Fruit fly (Drosophila melanogaster) S2 (cell line): ENCODE data around the gene Cad96Ca.

Source experiments
- CG8478 ChIP-seq: fragments of >200 bp; optimal IDR thresholded peaks from 2 replicates; lab custom pipeline; 2018
- CTCF ChIP-seq, 2 experiments: fragments of >200 bp; optimal IDR thresholded peaks; 2 replicates each; lab custom pipeline; 2018

The Cad96Ca gene

DNA sequence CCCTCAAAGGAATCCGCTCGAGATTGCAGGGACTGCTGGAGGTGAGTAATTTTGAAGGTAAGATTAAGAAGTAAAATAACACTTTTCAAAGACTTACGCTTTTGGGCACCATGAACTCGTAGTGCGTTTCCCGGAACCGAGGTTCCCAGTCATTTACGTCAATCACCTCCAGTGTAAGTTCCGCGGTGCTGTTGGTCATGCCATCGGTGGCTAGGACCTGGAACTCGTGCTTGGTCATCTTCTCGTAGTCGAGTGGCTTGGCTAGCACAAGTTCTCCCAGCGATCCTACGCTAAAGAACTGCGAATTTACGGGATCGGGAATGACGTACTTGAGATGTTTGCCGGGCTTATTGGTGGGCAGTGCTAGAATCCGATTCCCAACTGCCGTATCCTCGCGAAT, 17.4 kb upstream of the Cad96Ca start:
- no peak for TF ChIP-seq CG8478 (lab: Kevin White, UChicago)
- no peak for TF ChIP-seq CTCF (optimal IDR thresholded peaks at IDR 0.05; lab: Kevin White, UChicago)

DNA sequence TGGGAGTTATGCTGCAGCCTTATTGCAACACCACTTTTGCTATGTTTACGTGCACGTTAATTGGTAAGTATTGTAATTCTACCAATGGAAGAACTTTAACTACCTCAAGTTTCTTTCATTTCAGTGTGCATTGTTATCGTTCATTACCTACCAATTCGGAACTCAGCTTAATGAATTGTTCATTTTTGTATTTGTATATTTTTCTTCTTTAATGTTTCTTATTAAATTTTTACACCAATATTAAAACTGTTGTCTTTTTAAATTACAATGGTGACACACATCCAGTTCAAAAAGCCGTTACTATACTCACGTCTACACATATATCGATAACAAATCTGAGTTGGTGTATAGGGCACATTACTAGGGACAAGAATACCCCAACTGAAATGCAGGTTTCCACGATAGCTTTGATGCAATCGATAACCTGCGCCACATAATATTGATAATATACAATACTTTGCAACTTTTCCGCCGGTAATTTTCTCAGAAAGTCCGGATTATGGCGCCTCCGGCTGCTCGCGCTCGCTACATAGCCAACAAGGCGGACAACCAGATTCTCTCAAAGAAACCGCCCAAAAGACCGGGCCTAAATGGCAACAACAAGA, 13.2 kb upstream of the Cad96Ca start, which contains the start of gene Alg9:
TSS of gene Alg9 (plus strand) at position 387 of the 605 bp plus-strand sequence.
- TF ChIP-seq CG8478 (lab: Kevin White, UChicago) (no peak), CTCF (optimal IDR thresholded peaks at IDR 0.05; lab: Kevin White, UChicago) (peak in 1 of 2 experiments; percentile 2)

dm6 chr3R:25219018-25219417, 10.9 kb upstream of the Cad96Ca start, which contains the start of gene CG31103:
Gene CG31103, plus strand, starts transcription at chr3R:25219318.
- TF ChIP-seq CG8478 (lab: Kevin White, UChicago) (no peak), CTCF (optimal IDR thresholded peaks at IDR 0.05; lab: Kevin White, UChicago) (no peak)

- TF ChIP-seq CG8478 (lab: Kevin White, UChicago) (no peak), CTCF (optimal IDR thresholded peaks at IDR 0.05; lab: Kevin White, UChicago) (no peak)
These were observed 7.9 kb upstream of the Cad96Ca start, which contains the start of gene CG31106 for dm6 chr3R:25215997-25216396. Gene CG31106, plus strand, starts transcription at chr3R:25216297.

dm6 chr3R:25215123-25215522, 7.0 kb upstream of the Cad96Ca start, which contains the start of gene Saysd1:
Gene Saysd1, minus strand, starts transcription at chr3R:25215188.
- TF ChIP-seq CG8478 (lab: Kevin White, UChicago) (no peak), CTCF (optimal IDR thresholded peaks at IDR 0.05; lab: Kevin White, UChicago) (no peak)

dm6 chr3R:25209207-25209606, 1.1 kb upstream of the Cad96Ca start:
- TF ChIP-seq CG8478 (lab: Kevin White, UChicago) (no peak), CTCF (optimal IDR thresholded peaks at IDR 0.05; lab: Kevin White, UChicago) (no peak)

dm6 chr3R:25208767-25209075, 638 bp upstream of the Cad96Ca start:
- no peak for TF ChIP-seq CTCF (optimal IDR thresholded peaks at IDR 0.05; lab: Kevin White, UChicago)
- no peak for TF ChIP-seq CG8478 (lab: Kevin White, UChicago)

- TF ChIP-seq CG8478 (lab: Kevin White, UChicago) (no peak), CTCF (optimal IDR thresholded peaks at IDR 0.05; lab: Kevin White, UChicago) (no peak)
These were observed 579 bp downstream of the Cad96Ca start for dm6 chr3R:25207405-25208003.

- no peak for TF ChIP-seq CTCF (optimal IDR thresholded peaks at IDR 0.05; lab: Kevin White, UChicago)
These were observed 2.6 kb downstream of the Cad96Ca start for dm6 chr3R:25205413-25205977.

DNA sequence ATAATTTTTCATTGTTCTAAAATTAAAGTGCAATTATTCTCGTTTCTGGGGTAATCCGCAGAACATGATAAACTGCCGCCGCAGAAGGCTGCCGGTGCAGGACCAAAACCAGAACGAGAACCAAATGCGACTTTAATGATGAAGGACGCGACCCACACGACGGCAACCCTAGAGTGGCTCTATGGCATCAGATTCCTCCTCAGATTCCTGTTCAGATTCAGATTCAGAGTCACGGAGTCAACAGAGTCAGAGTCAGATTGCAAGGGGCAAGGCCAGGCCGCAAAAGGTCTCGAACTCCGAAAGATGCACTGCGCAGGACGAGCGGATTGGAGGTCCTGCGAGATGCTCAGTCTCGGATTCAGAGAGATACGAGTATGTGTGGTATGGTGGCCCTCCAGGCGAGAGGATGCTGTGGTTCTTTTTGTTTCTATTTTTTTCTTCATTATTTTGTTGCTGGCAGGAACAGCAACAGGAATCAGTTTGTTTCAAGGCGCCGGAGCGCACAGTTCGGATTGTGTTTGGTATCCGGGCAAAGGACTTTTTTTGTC, 8.7 kb downstream of the Cad96Ca start, which contains the start of gene CG13654:
TSS of gene CG13654 (plus strand) at position 498 of the 548 bp plus-strand sequence.
- no peak for TF ChIP-seq CG8478 (lab: Kevin White, UChicago)
- TF ChIP-seq CTCF (optimal IDR thresholded peaks at IDR 0.05; lab: Kevin White, UChicago): no peak

DNA sequence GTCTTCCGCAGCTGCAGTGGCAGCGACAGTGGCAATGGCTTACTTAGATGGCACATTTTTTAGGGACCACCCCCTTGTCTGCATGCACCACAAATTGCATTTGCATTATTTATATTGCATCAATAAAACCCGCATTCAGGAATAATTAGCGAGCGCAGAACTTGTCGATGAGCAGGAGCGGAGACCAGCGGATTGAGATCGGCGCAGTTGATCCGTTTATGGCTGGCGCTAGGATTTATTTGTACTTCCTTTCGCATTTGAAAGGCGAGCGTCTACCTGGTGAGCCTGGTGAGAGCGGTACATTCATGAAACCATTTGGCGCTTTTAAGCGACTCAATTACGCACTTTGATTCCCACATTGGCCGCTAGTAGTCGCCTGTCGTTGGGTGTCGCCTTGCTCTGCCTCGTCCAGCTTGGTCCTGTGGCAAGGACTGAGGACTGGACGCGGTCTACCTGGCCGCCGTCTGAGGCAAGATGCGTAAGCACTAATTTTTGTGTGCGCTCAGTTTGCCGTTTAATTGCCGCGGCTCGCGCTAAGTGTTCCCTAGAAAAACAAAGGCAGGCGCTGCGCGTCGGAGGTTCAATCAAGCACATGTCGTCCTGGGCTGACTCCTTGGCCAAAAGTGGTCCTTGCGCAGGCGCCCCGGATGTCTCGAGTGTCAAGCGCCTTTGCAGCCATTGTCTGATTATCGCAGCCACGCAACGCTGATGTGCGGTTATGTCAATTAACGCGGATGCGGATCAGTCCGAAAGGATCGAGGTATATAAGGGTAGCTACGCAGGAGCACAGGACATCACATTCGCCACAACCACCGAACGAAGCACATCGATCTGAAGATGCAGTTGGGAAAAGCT, 13.1 kb downstream of the Cad96Ca start, which contains the start of gene CG13653:
TSS of gene CG13653 (plus strand) at position 805 of the 855 bp plus-strand sequence.
- peak in 1 of 2 experiments; percentile 13 for TF ChIP-seq CTCF (optimal IDR thresholded peaks at IDR 0.05; lab: Kevin White, UChicago)
- TF ChIP-seq CG8478 (lab: Kevin White, UChicago): no peak

DNA sequence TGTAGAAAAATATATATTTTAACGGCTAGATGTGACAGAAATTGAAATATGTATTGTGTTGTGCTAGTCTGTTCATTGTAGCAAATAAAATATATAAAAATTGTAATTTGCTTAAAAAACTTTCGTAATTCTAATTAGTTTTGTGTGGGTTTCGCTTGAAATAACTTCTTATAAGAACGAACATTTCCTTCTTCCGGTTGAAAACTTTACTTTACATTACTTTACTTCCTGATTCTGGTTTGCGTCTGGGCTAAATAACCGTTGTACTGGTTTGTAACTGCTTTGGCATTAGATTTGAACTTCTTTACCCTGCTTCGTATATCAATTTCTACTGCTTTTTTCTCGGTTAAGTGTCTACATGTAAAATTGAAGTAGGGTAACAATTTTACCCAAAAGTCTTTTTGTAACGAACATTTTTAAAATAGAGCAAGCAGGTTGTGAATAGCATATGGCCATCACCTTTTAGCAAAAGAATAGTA, 14.3 kb downstream of the Cad96Ca start, which contains the start of gene lobo:
TSS of gene lobo (minus strand) at position 51 of the 479 bp plus-strand sequence.
- TF ChIP-seq CG8478 (lab: Kevin White, UChicago): no peak
- peak; percentile 77 to 83 for TF ChIP-seq CTCF (optimal IDR thresholded peaks at IDR 0.05; lab: Kevin White, UChicago)

DNA sequence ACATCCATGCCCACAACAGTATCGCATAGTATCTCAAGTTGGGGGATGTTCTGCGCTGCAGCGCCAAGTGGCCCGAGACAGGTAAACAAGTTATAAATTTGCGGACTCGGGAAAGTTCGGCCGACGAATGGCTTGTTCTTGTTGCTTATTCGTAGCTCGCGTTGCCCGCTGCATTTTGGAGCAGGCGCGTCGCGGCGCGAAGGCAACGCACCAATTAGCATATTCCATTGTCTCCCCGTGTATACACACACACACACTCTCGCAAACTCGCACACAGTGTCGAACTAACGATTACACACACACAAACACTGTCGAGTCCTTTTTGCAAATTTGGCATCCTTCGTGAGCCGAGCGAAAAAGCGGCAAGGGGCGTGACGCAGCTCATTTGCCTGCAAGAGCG, 19.1 kb downstream of the Cad96Ca start:
- no peak for TF ChIP-seq CG8478 (lab: Kevin White, UChicago)
- TF ChIP-seq CTCF (optimal IDR thresholded peaks at IDR 0.05; lab: Kevin White, UChicago): no peak

- TF ChIP-seq CTCF (optimal IDR thresholded peaks at IDR 0.05; lab: Kevin White, UChicago): no peak
- no peak for TF ChIP-seq CG8478 (lab: Kevin White, UChicago)
These were observed 23.5 kb downstream of the Cad96Ca start for dm6 chr3R:25184540-25184939.
